Worm (Caenorhabditis elegans): ENCODE measurements around the gene pqn-39.

ce11 chrX:13986307-13986706 is 17.8 kb upstream of the pqn-39 start, which contains the start of gene irld-24:
- TF ChIP-seq dao-5 (tag; optimal IDR thresholded peaks at IDR 0.05) (no peak), W03F9.2 (tag; optimal IDR thresholded peaks at IDR 0.05) (no peak), him-1 (tag; optimal IDR thresholded peaks at IDR 0.05) (no peak)

Data from whole organism, L4/young adult.